Worm (Caenorhabditis elegans) whole organism, L1 larva: Measurements from ENCODE around the gene C05A2.4.

Experiments
- ama-1 ChIP-seq: fragments of 150-350 bp; optimal IDR thresholded peaks from 2 replicates; lab custom pipeline; 2014
- efl-1 ChIP-seq, 4 experiments: fragments of 150-350 bp; optimal IDR thresholded peaks in 3 of 4; peaks in 1 of 4; 1 replicate in 1 of 4; 2 replicates in 3 of 4; lab custom pipeline; 2014; ENCODE audit warnings: missing biosample characterization in 2 of 4, missing genetic modification characterization in 2 of 4, missing genetic modification reagents in 2 of 4
- fkh-10 ChIP-seq: sonication (generic microtip); optimal IDR thresholded peaks from 2 replicates; lab custom pipeline; 2017; ENCODE audit warnings: missing biosample characterization, missing genetic modification reagents, missing genetic modification characterization
- tbx-2 ChIP-seq: sonication (generic microtip); optimal IDR thresholded peaks from 2 replicates; lab custom pipeline; 2016; ENCODE audit warnings: missing genetic modification characterization, missing compliant biosample characterization
- zag-1 ChIP-seq: fragments of 150-350 bp; optimal IDR thresholded peaks from 2 replicates; lab custom pipeline; 2014; ENCODE audit warnings: missing biosample characterization, missing genetic modification characterization

- no peak for TF ChIP-seq zag-1 (tag; lab: Kevin White, UChicago)
- TF ChIP-seq ama-1 (lab: Kevin White, UChicago) = no peak
- no peak for TF ChIP-seq tbx-2
- no peak for TF ChIP-seq fkh-10 (GFP tag; lab: Kevin White, UChicago)
- no peak for TF ChIP-seq efl-1 (optimal IDR thresholded peaks at IDR 0.05; lab: Kevin White, UChicago)
- no peak for TF ChIP-seq efl-1 (GFP tag; optimal IDR thresholded peaks at IDR 0.05 in 1 of 2; lab: Kevin White, UChicago)
Measured at ce11 chrV:10702249-10702648, 7.0 kb downstream of the C05A2.4 start, which contains the start of gene pph-1.
